Worm (Caenorhabditis elegans): Measurements from ENCODE around the gene nspc-17.

nspc-17 gene

DNA sequence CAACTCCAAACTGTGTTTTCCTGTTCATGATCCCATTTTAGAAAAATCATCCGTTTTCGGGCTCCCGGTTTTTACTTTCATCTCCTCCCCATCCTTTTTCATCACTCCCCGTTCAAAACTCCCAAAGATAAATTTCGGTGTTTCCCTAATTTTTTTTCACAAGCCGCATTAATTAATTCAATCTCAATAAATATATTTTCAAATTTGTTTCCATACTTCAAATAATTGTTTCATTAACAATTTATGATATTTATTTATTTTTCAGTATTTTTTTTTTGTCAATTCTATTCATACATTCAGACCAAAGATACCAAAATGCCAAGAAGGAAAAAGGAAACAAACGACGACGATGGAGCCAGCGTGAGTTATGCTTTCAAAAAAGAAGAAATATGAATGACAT is 4.5 kb downstream of the nspc-17 start, which contains the start of gene D1025.1:
D1025.1 (plus strand) TSS at position 301 of the 400 bp plus-strand sequence.
- TF ChIP-seq C16A3.4 (tag; optimal IDR thresholded peaks at IDR 0.05) = no peak
- no peak for TF ChIP-seq dpl-1 (GFP tag; optimal IDR thresholded peaks at IDR 0.05)
- no peak for TF ChIP-seq lin-15B (tag; optimal IDR thresholded peaks at IDR 0.05)
- no peak for TF ChIP-seq snpc-4 (tag; optimal IDR thresholded peaks at IDR 0.05)
- TF ChIP-seq nhr-20 (tag; optimal IDR thresholded peaks at IDR 0.05) = no peak
- TF ChIP-seq ama-1 (optimal IDR thresholded peaks at IDR 0.05) = no peak
- TF ChIP-seq fos-1 (tag; optimal IDR thresholded peaks at IDR 0.05) = no peak
- no peak for TF ChIP-seq blmp-1 (tag; optimal IDR thresholded peaks at IDR 0.05)
- no peak for TF ChIP-seq hlh-4 (tag; optimal IDR thresholded peaks at IDR 0.05)
- no peak for TF ChIP-seq alr-1 (tag; optimal IDR thresholded peaks at IDR 0.05; ENCODE audit: borderline replicate concordance)
- no peak for TF ChIP-seq C04F5.9 (tag; optimal IDR thresholded peaks at IDR 0.05)
- no peak for TF ChIP-seq sptf-1 (tag; optimal IDR thresholded peaks at IDR 0.05)
- no peak for TF ChIP-seq efl-3 (GFP tag; optimal IDR thresholded peaks at IDR 0.05)
- no peak for TF ChIP-seq F16B12.6 (tag; optimal IDR thresholded peaks at IDR 0.05)
- no peak for TF ChIP-seq nhr-90 (tag; optimal IDR thresholded peaks at IDR 0.05; ENCODE audit: poor library complexity)
- no peak for TF ChIP-seq rnt-1 (tag; optimal IDR thresholded peaks at IDR 0.05)
- TF ChIP-seq ets-5 (GFP tag; IDR thresholded peaks at IDR 0.05) = no peak

DNA sequence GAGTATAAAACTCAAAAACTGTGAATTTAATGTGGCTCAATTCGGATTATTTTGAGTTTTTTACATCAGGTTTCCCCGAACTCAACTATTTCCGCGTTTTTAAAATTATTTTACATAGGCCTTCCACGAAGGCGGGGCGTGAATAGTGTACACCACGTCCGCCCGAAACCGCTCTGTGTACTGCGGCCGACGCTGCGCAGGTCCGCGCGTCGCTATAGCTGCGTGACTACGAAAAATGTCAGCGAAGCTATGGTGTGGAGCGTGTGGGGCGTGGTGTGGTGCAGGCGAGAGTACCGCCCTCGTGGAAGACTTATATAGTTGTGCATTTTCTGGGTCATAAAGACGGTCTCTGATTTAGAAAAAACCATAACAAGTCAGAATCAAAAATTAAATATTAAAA is 7.1 kb downstream of the nspc-17 start:
- no peak for TF ChIP-seq pag-3 (tag; optimal IDR thresholded peaks at IDR 0.05; ENCODE audit: borderline replicate concordance, insufficient read depth)
- peak; percentile 12 for TF ChIP-seq snpc-4 (tag; optimal IDR thresholded peaks at IDR 0.05)

DNA sequence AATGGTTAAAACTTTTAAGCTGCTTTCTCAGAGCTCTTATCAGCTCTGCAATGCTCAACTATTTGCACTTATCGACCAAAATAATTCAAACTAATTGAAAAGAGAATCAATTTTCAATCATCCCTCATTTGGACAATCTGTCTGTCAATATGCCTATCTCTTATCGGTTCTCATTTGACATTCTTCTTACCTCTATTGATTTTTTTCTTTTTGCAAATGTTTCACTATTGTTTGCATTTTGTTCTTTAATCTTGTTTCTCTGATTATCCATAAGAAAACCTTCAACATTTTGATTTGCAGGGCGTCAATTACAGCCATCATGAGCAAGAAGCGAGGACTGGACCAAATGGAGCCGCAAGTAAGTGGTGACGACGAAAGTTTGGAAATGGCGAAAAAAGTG is 8.4 kb downstream of the nspc-17 start, which contains the start of gene D1025.10:
D1025.10 (plus strand) TSS at position 301 of the 400 bp plus-strand sequence.
- TF ChIP-seq ets-5 (GFP tag; IDR thresholded peaks at IDR 0.05) (no peak), lin-13 (GFP tag; optimal IDR thresholded peaks at IDR 0.05) (no peak), isw-1 (GFP tag; IDR thresholded peaks at IDR 0.05) (no peak), pax-3 (tag; optimal IDR thresholded peaks at IDR 0.05) (no peak), ceh-63 (GFP tag; optimal IDR thresholded peaks at IDR 0.05) (no peak), ceh-8 (GFP tag; optimal IDR thresholded peaks at IDR 0.05) (no peak), fkh-4 (tag; optimal IDR thresholded peaks at IDR 0.05; ENCODE audit: borderline replicate concordance) (no peak), zag-1 (tag; optimal IDR thresholded peaks at IDR 0.05) (no peak), nhr-19 (GFP tag; conservative IDR thresholded peaks at IDR 0.05) (no peak), swsn-7 (tag; optimal IDR thresholded peaks at IDR 0.05) (no peak), aha-1 (tag; optimal IDR thresholded peaks at IDR 0.05) (no peak), nhr-237 (tag; optimal IDR thresholded peaks at IDR 0.05) (no peak), efl-3 (GFP tag; optimal IDR thresholded peaks at IDR 0.05) (no peak), hlh-17 (GFP tag; optimal IDR thresholded peaks at IDR 0.05; ENCODE audit: borderline replicate concordance) (no peak), sptf-1 (tag; optimal IDR thresholded peaks at IDR 0.05) (no peak), xbp-1 (tag; optimal IDR thresholded peaks at IDR 0.05) (no peak)

ce11 chrX:14515028-14515427 is 10.0 kb downstream of the nspc-17 start, which contains the start of gene gcsh-1:
TSS of gene gcsh-1 (minus strand) at chrX:14515073.
- no peak for TF ChIP-seq egl-13 (tag; optimal IDR thresholded peaks at IDR 0.05)
- TF ChIP-seq alr-1 (tag; optimal IDR thresholded peaks at IDR 0.05; ENCODE audit: borderline replicate concordance) = no peak
- TF ChIP-seq elt-2 (tag; optimal IDR thresholded peaks at IDR 0.05) = peak; percentile 50

DNA sequence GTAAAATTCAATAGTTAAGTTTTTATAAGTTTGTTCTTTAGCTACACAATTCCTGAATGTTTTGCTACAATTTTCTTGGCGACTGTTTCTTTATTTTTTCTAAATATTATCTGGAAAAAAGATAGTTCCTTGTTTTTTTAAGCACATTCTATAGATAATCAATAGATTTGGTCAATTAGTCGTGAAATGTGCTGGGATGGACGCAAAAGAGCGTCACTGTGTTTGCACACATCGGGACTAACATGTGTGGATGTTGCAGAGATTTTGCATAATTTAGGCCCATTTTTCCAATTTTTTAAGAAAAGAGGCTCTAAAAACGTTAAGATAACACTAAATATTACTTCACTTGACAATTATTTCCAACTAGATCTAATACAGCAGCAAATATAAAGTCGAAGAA is 11.5 kb downstream of the nspc-17 start:
- TF ChIP-seq elt-2 (tag; optimal IDR thresholded peaks at IDR 0.05) (no peak), hlh-17 (GFP tag; optimal IDR thresholded peaks at IDR 0.05; ENCODE audit: borderline replicate concordance) (no peak), nhr-85 (tag) (no peak), efl-1 (optimal IDR thresholded peaks at IDR 0.05) (peak; percentile 17 to 26), efl-1 (GFP tag; optimal IDR thresholded peaks at IDR 0.05 in 1 of 2) (peak in 1 of 2 experiments; percentile 91), ceh-8 (GFP tag; optimal IDR thresholded peaks at IDR 0.05) (peak; percentile 47), C04F5.9 (tag; optimal IDR thresholded peaks at IDR 0.05) (no peak), sup-37 (GFP tag; optimal IDR thresholded peaks at IDR 0.05) (no peak), isw-1 (GFP tag; IDR thresholded peaks at IDR 0.05) (no peak), alr-1 (tag; optimal IDR thresholded peaks at IDR 0.05; ENCODE audit: borderline replicate concordance) (no peak), mdl-1 (tag; optimal IDR thresholded peaks at IDR 0.05) (no peak), aly-2 (tag; optimal IDR thresholded peaks at IDR 0.05) (no peak), aha-1 (tag; optimal IDR thresholded peaks at IDR 0.05) (no peak), fkh-8 (tag; optimal IDR thresholded peaks at IDR 0.05) (no peak), nhr-19 (GFP tag; conservative IDR thresholded peaks at IDR 0.05) (0 out of 2 replicates have a peak, but pooled peaks have one; percentile 7), snpc-4 (tag; optimal IDR thresholded peaks at IDR 0.05) (peak; percentile 18), zag-1 (tag; optimal IDR thresholded peaks at IDR 0.05) (no peak), C16A3.4 (tag; optimal IDR thresholded peaks at IDR 0.05) (no peak), blmp-1 (tag; optimal IDR thresholded peaks at IDR 0.05) (peak; percentile 4), ceh-82 (tag; optimal IDR thresholded peaks at IDR 0.05) (peak in 1 of 3 experiments; percentile 14), nhr-77 (tag; optimal IDR thresholded peaks at IDR 0.05) (no peak), fos-1 (tag; optimal IDR thresholded peaks at IDR 0.05) (no peak), nhr-12 (tag; optimal IDR thresholded peaks at IDR 0.05) (no peak), ets-5 (GFP tag; IDR thresholded peaks at IDR 0.05) (no peak), nhr-20 (tag; optimal IDR thresholded peaks at IDR 0.05) (peak; percentile 35)

Data from whole organism, L1 larva.